Worm (Caenorhabditis elegans): Measurements from ENCODE around the gene sas-5.

DNA sequence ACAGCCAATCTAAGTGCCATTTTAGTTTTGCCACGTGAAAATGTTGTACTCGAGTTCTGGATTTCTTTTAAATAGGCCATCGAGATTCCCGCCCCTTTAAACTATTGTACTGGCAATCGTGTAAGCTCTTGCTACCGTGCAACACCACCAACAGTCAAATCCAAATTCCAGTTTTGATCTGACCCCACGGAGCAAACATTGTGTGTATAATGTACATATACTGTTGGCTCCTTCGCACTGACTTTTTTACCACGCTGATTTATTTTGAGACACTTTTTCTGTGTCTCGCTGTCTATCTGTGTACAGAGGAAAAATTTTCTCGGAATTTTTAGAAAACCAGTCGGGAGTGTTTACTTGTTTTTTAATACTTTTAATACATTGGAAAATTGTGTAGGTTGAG is 488 bp upstream of the sas-5 start, which contains the start of gene piit-1:
- no peak for TF ChIP-seq unc-62 (GFP tag; optimal IDR thresholded peaks at IDR 0.05)
- TF ChIP-seq ccch-3 (GFP tag; optimal IDR thresholded peaks at IDR 0.05), result no peak
- TF ChIP-seq ceh-91 (GFP tag; IDR thresholded peaks at IDR 0.05), result no peak
- TF ChIP-seq ZK185.1 (tag; optimal IDR thresholded peaks at IDR 0.05; ENCODE audit: poor library complexity, severe bottlenecking), result no peak
- TF ChIP-seq ceh-100 (GFP tag; IDR thresholded peaks at IDR 0.05), result no peak
- no peak for TF ChIP-seq C06A6.2 (GFP tag; conservative IDR thresholded peaks at IDR 0.05)
- TF ChIP-seq chd-7 (tag; optimal IDR thresholded peaks at IDR 0.05), result no peak
- TF ChIP-seq dpl-1 (GFP tag; optimal IDR thresholded peaks at IDR 0.05), result no peak
- TF ChIP-seq nfya-1 (tag; optimal IDR thresholded peaks at IDR 0.05; ENCODE audit: borderline replicate concordance, insufficient read depth), result no peak
- no peak for TF ChIP-seq him-1 (tag; optimal IDR thresholded peaks at IDR 0.05)
- no peak for TF ChIP-seq pha-4 (tag; optimal IDR thresholded peaks at IDR 0.05)
- no peak for TF ChIP-seq T07F8.4 (tag; optimal IDR thresholded peaks at IDR 0.05)
